Fruit fly (Drosophila melanogaster) whole organism, embryonic: ENCODE results near the gene Pgant7.

ENCODE experiments used
- BtbVII ChIP-seq: fragments of 200-800 bp; sonication (Bioruptor generic); optimal IDR thresholded peaks from 3 replicates; lab custom pipeline; 2017; ENCODE audit warnings: missing biosample characterization, mild to moderate bottlenecking, missing genetic modification characterization
- CG10366 ChIP-seq: fragments of 200-800 bp; sonication (Bioruptor generic); IDR thresholded peaks from 2 replicates; pipeline ENCODE4 v1.3.6; 2022; ENCODE audit warnings: missing biosample characterization, missing genetic modification characterization
- CG11456 ChIP-seq: fragments of 200-800 bp; sonication (Bioruptor generic); IDR thresholded peaks from 3 replicates; pipeline ENCODE4 v1.3.6; 2022; ENCODE audit warnings: missing biosample characterization, missing genetic modification characterization
- CG14441 ChIP-seq: fragments of 200-800 bp; sonication (Bioruptor generic); IDR thresholded peaks from 2 replicates; pipeline ENCODE4 v1.3.6; 2022; ENCODE audit warnings: missing biosample characterization, missing genetic modification characterization
- CG14667 ChIP-seq: fragments of 200-800 bp; sonication (Bioruptor generic); IDR thresholded peaks from 2 replicates; pipeline ENCODE4 v1.3.6; 2022; ENCODE audit warnings: missing biosample characterization, missing genetic modification characterization
- CG15479 ChIP-seq: fragments of 200-800 bp; sonication (Bioruptor generic); optimal IDR thresholded peaks from 3 replicates; lab custom pipeline; 2019; ENCODE audit warnings: missing biosample characterization, mild to moderate bottlenecking, missing genetic modification characterization, moderate library complexity
- CG15514 ChIP-seq: fragments of 200-800 bp; sonication (Bioruptor generic); optimal IDR thresholded peaks from 3 replicates; lab custom pipeline; 2017; ENCODE audit warnings: missing biosample characterization, missing genetic modification characterization, mild to moderate bottlenecking, moderate library complexity, missing genetic modification reagents
- CG16779 ChIP-seq: fragments of 200-800 bp; sonication (Bioruptor generic); IDR thresholded peaks from 2 replicates; pipeline ENCODE4 v1.3.6; 2022; ENCODE audit warnings: missing biosample characterization, missing genetic modification characterization
- CG18619 ChIP-seq: fragments of 200-800 bp; sonication (Bioruptor generic); optimal IDR thresholded peaks from 3 replicates; lab custom pipeline; 2017; ENCODE audit warnings: missing biosample characterization, mild to moderate bottlenecking, missing genetic modification characterization
- CG2199 ChIP-seq: fragments of 200-800 bp; sonication (Bioruptor generic); IDR thresholded peaks from 3 replicates; pipeline ENCODE4 v1.3.6; 2022; ENCODE audit warnings: missing biosample characterization, missing genetic modification characterization
- CG30431 ChIP-seq: fragments of 200-800 bp; sonication (Bioruptor generic); optimal IDR thresholded peaks from 2 replicates; lab custom pipeline; 2017; ENCODE audit warnings: missing biosample characterization, missing genetic modification characterization
- CG3838 ChIP-seq: fragments of 200-800 bp; sonication (Bioruptor generic); optimal IDR thresholded peaks from 3 replicates; lab custom pipeline; 2016; ENCODE audit warnings: missing biosample characterization, missing genetic modification characterization
- CG8478 ChIP-seq: fragments of >200 bp; optimal IDR thresholded peaks from 2 replicates; lab custom pipeline; 2018
- CG9797 ChIP-seq: fragments of 200-800 bp; sonication (Bioruptor generic); optimal IDR thresholded peaks from 3 replicates; lab custom pipeline; 2018; ENCODE audit warnings: missing biosample characterization, mild to moderate bottlenecking, missing genetic modification characterization
- CkIIα-i1 ChIP-seq: fragments of 200-800 bp; sonication (Bioruptor generic); IDR thresholded peaks from 2 replicates; pipeline ENCODE4 v1.3.6; 2022; ENCODE audit warnings: missing biosample characterization, missing genetic modification characterization
- Hand ChIP-seq: fragments of 200-800 bp; sonication (Bioruptor generic); optimal IDR thresholded peaks from 2 replicates; lab custom pipeline; 2017; ENCODE audit warnings: mild to moderate bottlenecking, missing biosample characterization, missing genetic modification reagents, missing genetic modification characterization
- Hr39 ChIP-seq: fragments of >200 bp; optimal IDR thresholded peaks from 2 replicates; lab custom pipeline; 2017
- MESR4 ChIP-seq: fragments of 200-800 bp; sonication (Bioruptor generic); optimal IDR thresholded peaks from 2 replicates; lab custom pipeline; 2018; ENCODE audit warnings: missing biosample characterization, mild to moderate bottlenecking, missing genetic modification characterization, moderate library complexity
- Max ChIP-seq: fragments of 200-800 bp; sonication (Bioruptor generic); optimal IDR thresholded peaks from 2 replicates; lab custom pipeline; 2016; ENCODE audit warnings: missing biosample characterization, mild to moderate bottlenecking, missing genetic modification characterization
- NfI ChIP-seq: fragments of 200-800 bp; sonication (Bioruptor generic); optimal IDR thresholded peaks from 3 replicates; lab custom pipeline; 2018; ENCODE audit warnings: missing biosample characterization, mild to moderate bottlenecking, missing genetic modification characterization, moderate library complexity
- PHDP ChIP-seq: fragments of 200-800 bp; sonication (Bioruptor generic); optimal IDR thresholded peaks from 3 replicates; lab custom pipeline; 2018; ENCODE audit warnings: missing biosample characterization, mild to moderate bottlenecking, missing genetic modification characterization, moderate library complexity
- Pdp1 ChIP-seq, 2 experiments: fragments of 200-800 bp; sonication (Bioruptor generic); optimal IDR thresholded peaks; 3 replicates each; lab custom pipeline; 2016; ENCODE audit warnings: missing biosample characterization in 2 of 2, missing genetic modification characterization in 2 of 2, mild to moderate bottlenecking in 1 of 2, moderate library complexity in 1 of 2
- Scr ChIP-seq: fragments of 200-800 bp; sonication (Bioruptor generic); IDR thresholded peaks from 2 replicates; pipeline ENCODE4 v1.3.6; 2022; ENCODE audit warnings: missing biosample characterization, missing genetic modification characterization; ENCODE audit not compliant: partially characterized antibody
- Sox100B ChIP-seq: fragments of 200-800 bp; sonication (Bioruptor generic); optimal IDR thresholded peaks from 3 replicates; lab custom pipeline; 2018; ENCODE audit warnings: missing biosample characterization, mild to moderate bottlenecking, missing genetic modification characterization
- Stat92E ChIP-seq, 3 experiments: fragments of >200 bp in 2 of 3; fragments of 200-800 bp in 1 of 3; sonication (Bioruptor generic) in 1 of 3; optimal IDR thresholded peaks; 2 replicates each; lab custom pipeline; 2017 to 2019; ENCODE audit warnings: missing biosample characterization in 3 of 3, missing genetic modification characterization in 3 of 3, mild to moderate bottlenecking in 1 of 3, moderate library complexity in 1 of 3
- Vsx1 ChIP-seq: fragments of 200-800 bp; sonication (Bioruptor generic); optimal IDR thresholded peaks from 2 replicates; lab custom pipeline; 2017; ENCODE audit warnings: missing biosample characterization, mild to moderate bottlenecking, missing genetic modification characterization, missing genetic modification reagents
- Xrp1 ChIP-seq: fragments of 200-800 bp; sonication (Bioruptor generic); IDR thresholded peaks from 2 replicates; pipeline ENCODE4 v1.3.6; 2022; ENCODE audit warnings: missing biosample characterization, missing genetic modification characterization
- bbx ChIP-seq: fragments of 200-800 bp; sonication (Bioruptor generic); IDR thresholded peaks from 2 replicates; pipeline ENCODE4 v1.3.6; 2022; ENCODE audit warnings: missing biosample characterization, missing genetic modification characterization; ENCODE audit not compliant: partially characterized antibody
- da ChIP-seq: fragments of 200-800 bp; sonication (Bioruptor generic); optimal IDR thresholded peaks from 2 replicates; lab custom pipeline; 2016; ENCODE audit warnings: missing biosample characterization, missing genetic modification characterization
- dati ChIP-seq: fragments of 200-800 bp; sonication (Bioruptor generic); IDR thresholded peaks from 2 replicates; pipeline ENCODE4 v1.3.6; 2022; ENCODE audit warnings: missing biosample characterization, missing genetic modification characterization
- ewg ChIP-seq: fragments of 200-800 bp; sonication (Bioruptor generic); optimal IDR thresholded peaks from 3 replicates; lab custom pipeline; 2017; ENCODE audit warnings: mild to moderate bottlenecking, missing biosample characterization, missing genetic modification reagents, missing genetic modification characterization
- fd102C ChIP-seq: fragments of 200-800 bp; sonication (Bioruptor generic); optimal IDR thresholded peaks from 2 replicates; lab custom pipeline; 2018; ENCODE audit warnings: missing biosample characterization, mild to moderate bottlenecking, missing genetic modification characterization, moderate library complexity
- gcm ChIP-seq: fragments of 200-800 bp; sonication (Bioruptor generic); optimal IDR thresholded peaks from 2 replicates; lab custom pipeline; 2019; ENCODE audit warnings: missing biosample characterization, mild to moderate bottlenecking, missing genetic modification characterization, moderate library complexity
- ham ChIP-seq: fragments of 200-800 bp; sonication (Bioruptor generic); IDR thresholded peaks from 2 replicates; pipeline ENCODE4 v1.3.6; 2022; ENCODE audit warnings: missing biosample characterization, missing genetic modification characterization
- maf-S ChIP-seq: fragments of 200-800 bp; sonication (Bioruptor generic); optimal IDR thresholded peaks from 2 replicates; lab custom pipeline; 2016; ENCODE audit warnings: missing biosample characterization, missing genetic modification characterization
- rib ChIP-seq: fragments of 200-800 bp; sonication (Bioruptor generic); IDR thresholded peaks from 2 replicates; pipeline ENCODE4 v1.3.6; 2022; ENCODE audit warnings: missing biosample characterization, missing genetic modification characterization
- sob ChIP-seq: fragments of 200-800 bp; sonication (Bioruptor generic); IDR thresholded peaks from 2 replicates; pipeline ENCODE4 v1.3.6; 2022; ENCODE audit warnings: missing biosample characterization, missing genetic modification characterization
- tna ChIP-seq: fragments of 200-800 bp; sonication (Bioruptor generic); IDR thresholded peaks from 2 replicates; pipeline ENCODE4 v1.3.6; 2022; ENCODE audit warnings: missing biosample characterization, missing genetic modification characterization; ENCODE audit not compliant: partially characterized antibody
- toy ChIP-seq: fragments of 200-800 bp; sonication (Bioruptor generic); IDR thresholded peaks from 2 replicates; pipeline ENCODE4 v1.3.6; 2022; ENCODE audit warnings: missing biosample characterization, missing genetic modification characterization
- tup ChIP-seq: fragments of 200-800 bp; sonication (Bioruptor generic); optimal IDR thresholded peaks from 2 replicates; lab custom pipeline; 2016; ENCODE audit warnings: missing biosample characterization, mild to moderate bottlenecking, missing genetic modification characterization, moderate library complexity
- zen2 ChIP-seq: fragments of 200-800 bp; sonication (Bioruptor generic); IDR thresholded peaks from 3 replicates; pipeline ENCODE4 v1.3.6; 2022; ENCODE audit warnings: missing biosample characterization, missing genetic modification characterization; ENCODE audit not compliant: partially characterized antibody
- zfh2 ChIP-seq: fragments of 200-800 bp; sonication (Bioruptor generic); optimal IDR thresholded peaks from 2 replicates; lab custom pipeline; 2016; ENCODE audit warnings: missing biosample characterization, missing genetic modification characterization

Pgant7 gene

DNA sequence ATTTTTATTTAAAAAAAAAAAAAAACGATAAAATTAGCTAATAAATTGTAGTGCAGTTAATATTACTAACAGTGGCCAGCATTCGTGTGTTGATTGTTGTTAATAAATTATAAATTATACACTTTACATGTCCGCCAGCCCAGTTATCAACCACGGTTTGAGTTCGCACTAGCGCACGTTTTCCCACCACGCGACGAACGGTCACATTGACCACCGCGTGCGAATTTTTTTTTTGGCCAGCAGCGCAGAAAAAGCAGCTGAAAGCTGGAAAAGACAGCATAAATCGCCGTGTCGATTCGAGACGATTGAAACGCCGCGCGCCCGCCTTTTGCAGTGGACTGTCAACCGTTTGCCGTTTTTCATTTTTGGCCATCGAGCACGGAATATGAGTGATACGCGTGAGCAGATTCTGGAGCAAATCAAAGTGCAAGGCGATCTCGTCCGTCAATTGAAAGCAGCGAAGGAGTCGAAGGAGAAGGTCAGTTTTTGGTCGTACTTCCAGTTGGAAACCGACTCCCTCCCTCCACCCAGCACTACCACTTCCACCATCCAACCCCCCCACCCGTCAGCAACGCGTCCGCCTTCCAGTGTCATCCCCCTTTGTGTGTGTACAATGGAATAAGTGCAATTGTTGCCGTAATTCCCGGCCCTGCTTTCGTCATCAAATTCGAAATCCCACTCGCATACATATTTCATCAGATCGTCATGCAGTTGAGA is 15.6 kb upstream of the Pgant7 start, which contains the start of the genes Bx and HisRS (continued):
- TF ChIP-seq ewg (GFP tag; lab: Kevin White, UChicago) (peak; percentile 14), CG2199 (GFP tag; lab: Robert Waterston, UW) (peak; percentile 38; the same call in 1 of the 3 replicates), Stat92E (GFP tag; optimal IDR thresholded peaks at IDR 0.05; lab: Kevin White, UChicago) (no peak), CG18619 (GFP tag; lab: Kevin White, UChicago) (no peak), zfh2 (no peak), BtbVII (GFP tag; lab: Kevin White, UChicago) (no peak), ham (GFP tag; lab: Robert Waterston, UW) (no peak), gcm (GFP tag; lab: Kevin White, UChicago) (no peak), dati (0 out of 2 replicates have a peak, but pooled peaks have one; percentile 15), CG8478 (lab: Kevin White, UChicago) (no peak), CG14667 (no peak), Hand (GFP tag; lab: Kevin White, UChicago) (no peak), CG15479 (GFP tag; lab: Kevin White, UChicago) (no peak), NfI (GFP tag; lab: Kevin White, UChicago) (no peak), rib (GFP tag; lab: Robert Waterston, UW) (peak; percentile 95), Max (GFP tag; lab: Kevin White, UChicago) (peak; percentile 63), sob (GFP tag; lab: Robert Waterston, UW) (no peak), CG3838 (GFP tag; lab: Kevin White, UChicago) (no peak), Vsx1 (GFP tag; lab: Kevin White, UChicago) (no peak), Xrp1 (GFP tag; lab: Robert Waterston, UW) (no peak), fd102C (GFP tag; lab: Kevin White, UChicago) (no peak), maf-S (GFP tag; lab: Kevin White, UChicago) (no peak), CG16779 (GFP tag; lab: Robert Waterston, UW) (no peak), CkIIα-i1 (no peak), CG14441 (GFP tag; lab: Robert Waterston, UW) (no peak), da (GFP tag; lab: Kevin White, UChicago) (no peak), toy (no peak), zen2 (no peak), CG10366 (GFP tag; lab: Robert Waterston, UW) (no peak), Hr39 (lab: Kevin White, UChicago) (no peak), CG30431 (GFP tag; lab: Kevin White, UChicago) (no peak), MESR4 (GFP tag; lab: Kevin White, UChicago) (peak; percentile 9)

DNA sequence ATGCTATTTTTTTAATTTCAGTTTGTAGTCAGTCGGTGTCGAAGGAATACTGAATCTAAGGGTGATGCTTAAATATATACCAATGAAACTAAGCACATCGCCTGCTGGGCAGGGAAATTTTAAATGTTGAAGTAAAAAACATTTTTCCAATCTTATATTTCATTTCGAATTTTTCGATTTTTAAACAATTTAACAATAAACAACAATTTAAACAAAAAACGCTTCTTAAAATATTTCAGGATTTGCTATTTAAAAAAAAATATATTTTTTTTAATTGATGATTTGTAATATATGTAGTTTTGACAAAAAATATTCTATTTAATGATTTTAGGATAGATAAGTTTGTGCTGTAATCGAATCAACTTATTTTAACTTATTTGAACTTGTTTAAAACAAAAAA is 15.0 kb upstream of the Pgant7 start, which contains the start of gene CG6470:
CG6470 (minus strand) TSS at position 101 of the 400 bp plus-strand sequence.
- TF ChIP-seq PHDP: no peak
- TF ChIP-seq Sox100B (GFP tag; lab: Kevin White, UChicago): no peak
- no peak for TF ChIP-seq CG11456 (GFP tag; lab: Robert Waterston, UW)
- no peak for TF ChIP-seq bbx (GFP tag; lab: Robert Waterston, UW)
- TF ChIP-seq CG9797 (GFP tag; lab: Kevin White, UChicago): no peak
- no peak for TF ChIP-seq CG15514 (GFP tag; lab: Kevin White, UChicago)
- no peak for TF ChIP-seq Pdp1 (GFP tag; optimal IDR thresholded peaks at IDR 0.05; lab: Kevin White, UChicago)
- TF ChIP-seq Scr (GFP tag; lab: Robert Waterston, UW): no peak
- TF ChIP-seq tup (GFP tag; lab: Kevin White, UChicago): no peak
- no peak for TF ChIP-seq tna (GFP tag; lab: Robert Waterston, UW)
- no peak for TF ChIP-seq CG2199 (GFP tag; lab: Robert Waterston, UW)
